Fruit fly (Drosophila melanogaster) whole organism: ENCODE data around the gene CG46314.

Experiments used
- CG8478 ChIP-seq: fragments of >200 bp; optimal IDR thresholded peaks from 2 replicates; lab custom pipeline; 2018; ENCODE audit warnings: inconsistent platforms
- Dll ChIP-seq: fragments of >200 bp; optimal IDR thresholded peaks from 2 replicates; lab custom pipeline; 2017
- EcR ChIP-seq, 2 experiments: fragments of >200 bp; optimal IDR thresholded peaks; 2 replicates each; lab custom pipeline; 2017; ENCODE audit warnings: missing biosample characterization in 2 of 2, missing genetic modification characterization in 2 of 2, missing genetic modification reagents in 2 of 2
- pan ChIP-seq: fragments of >200 bp; optimal IDR thresholded peaks from 2 replicates; lab custom pipeline; 2017
- psq ChIP-seq: fragments of >200 bp; optimal IDR thresholded peaks from 2 replicates; lab custom pipeline; 2017
- usp ChIP-seq: fragments of >200 bp; optimal IDR thresholded peaks from 2 replicates; lab custom pipeline; 2017; ENCODE audit warnings: missing biosample characterization, missing genetic modification characterization, mixed read lengths

Gene CG46314

DNA sequence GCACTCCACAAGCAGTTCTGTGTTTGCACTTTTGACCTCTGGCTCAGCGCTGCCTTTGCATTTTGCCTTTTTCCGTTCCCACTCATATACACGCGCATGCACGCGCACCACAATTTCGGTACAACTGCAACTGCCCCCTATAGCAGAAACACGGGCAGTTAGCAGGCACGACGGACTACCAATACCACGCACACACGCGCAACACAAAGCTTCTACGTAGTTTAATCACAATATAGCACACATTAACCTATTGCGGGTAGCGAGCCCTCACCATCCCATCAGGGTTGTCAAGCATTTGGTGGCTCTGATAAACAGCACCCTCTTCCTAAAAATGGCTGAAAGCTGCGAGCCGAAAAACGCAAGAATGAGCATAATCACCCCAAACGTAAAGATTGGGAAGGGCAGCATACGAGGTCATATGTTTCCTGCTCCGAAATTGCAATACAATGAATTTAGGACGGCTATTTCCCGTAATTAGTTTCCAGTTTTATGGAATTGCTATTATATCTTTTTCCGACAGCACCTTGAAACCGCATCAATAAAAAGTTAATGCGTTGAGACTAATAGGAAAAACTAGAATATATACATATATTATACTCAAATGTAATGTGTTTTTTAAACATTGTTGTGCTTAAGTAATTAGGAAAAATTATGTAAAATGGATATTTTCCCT, 4.3 kb upstream of the CG46314 start, which contains the start of gene Mondo:
TSS of gene Mondo (minus strand) at position 297 of the 673 bp plus-strand sequence.
- TF ChIP-seq usp (GFP tag; lab: Kevin White, UChicago) (no peak), pan (lab: Kevin White, UChicago) (no peak), CG8478 (no peak), psq (lab: Kevin White, UChicago) (no peak), Dll (lab: Kevin White, UChicago) (no peak), EcR (GFP tag; optimal IDR thresholded peaks at IDR 0.05; lab: Kevin White, UChicago) (no peak)

DNA sequence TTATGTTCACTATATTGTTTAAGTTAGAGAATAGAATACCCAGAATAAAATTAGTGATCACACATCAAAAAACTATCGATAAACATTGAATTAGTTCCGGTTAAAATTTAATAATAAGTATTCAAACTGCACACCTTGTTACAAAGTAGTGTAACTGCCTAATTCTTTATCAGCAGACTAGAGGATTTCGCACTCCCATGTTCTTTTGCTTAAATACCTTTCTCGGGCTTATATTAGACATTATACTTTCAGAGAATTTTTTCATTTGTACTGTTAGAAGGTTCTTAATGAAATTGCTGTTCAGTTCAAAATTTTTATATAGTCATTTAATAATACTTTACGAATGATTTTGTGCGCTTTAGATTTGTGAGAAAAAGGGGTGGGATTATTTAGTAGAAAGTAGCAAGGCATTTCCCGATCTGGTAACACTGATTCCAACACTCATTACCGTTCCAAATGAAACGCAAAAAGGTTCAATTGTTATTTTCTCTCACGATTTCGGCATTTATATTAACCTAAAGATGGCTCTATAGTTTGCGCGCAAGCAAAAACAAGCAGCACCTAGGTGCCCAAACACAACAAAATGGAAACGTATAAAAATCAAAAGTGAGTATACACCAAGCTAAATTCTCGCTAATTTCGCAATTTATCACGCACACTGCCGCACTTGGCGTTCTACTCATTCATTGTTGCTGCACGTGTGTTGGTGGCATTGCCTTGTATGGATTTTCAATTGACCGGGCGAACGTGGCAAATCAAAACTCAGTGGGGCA, 3.5 kb upstream of the CG46314 start, which contains the start of gene crc:
TSS of gene crc (plus strand) at position 440 of the 773 bp plus-strand sequence.
- no peak for TF ChIP-seq EcR (GFP tag; optimal IDR thresholded peaks at IDR 0.05; lab: Kevin White, UChicago)

DNA sequence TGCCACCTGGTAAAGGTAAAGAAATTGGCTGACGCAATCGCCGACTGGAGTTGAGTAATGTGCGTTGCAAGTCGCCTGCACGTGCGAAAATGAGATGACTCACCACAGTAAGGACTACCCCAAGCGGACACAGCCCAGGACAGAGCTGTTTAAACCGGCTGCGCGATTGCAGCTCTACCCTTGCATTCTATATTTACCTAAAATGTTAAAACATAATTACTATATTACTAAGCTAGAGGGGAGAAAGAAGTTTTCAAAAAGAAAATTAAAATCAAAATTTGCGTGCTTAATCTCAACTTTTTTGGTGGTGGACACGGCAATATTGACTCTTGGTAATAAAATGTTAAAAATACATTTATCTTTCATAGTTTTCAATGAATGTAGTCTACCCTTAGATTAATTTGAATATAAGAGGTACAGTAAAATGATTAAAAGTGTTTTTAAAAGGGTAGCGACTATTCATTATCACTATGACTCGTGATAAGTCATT, 2.9 kb upstream of the CG46314 start:
- TF ChIP-seq usp (GFP tag; lab: Kevin White, UChicago) (no peak), pan (lab: Kevin White, UChicago) (no peak), Dll (lab: Kevin White, UChicago) (no peak), CG8478 (no peak), psq (lab: Kevin White, UChicago) (no peak), EcR (GFP tag; optimal IDR thresholded peaks at IDR 0.05; lab: Kevin White, UChicago) (no peak)

DNA sequence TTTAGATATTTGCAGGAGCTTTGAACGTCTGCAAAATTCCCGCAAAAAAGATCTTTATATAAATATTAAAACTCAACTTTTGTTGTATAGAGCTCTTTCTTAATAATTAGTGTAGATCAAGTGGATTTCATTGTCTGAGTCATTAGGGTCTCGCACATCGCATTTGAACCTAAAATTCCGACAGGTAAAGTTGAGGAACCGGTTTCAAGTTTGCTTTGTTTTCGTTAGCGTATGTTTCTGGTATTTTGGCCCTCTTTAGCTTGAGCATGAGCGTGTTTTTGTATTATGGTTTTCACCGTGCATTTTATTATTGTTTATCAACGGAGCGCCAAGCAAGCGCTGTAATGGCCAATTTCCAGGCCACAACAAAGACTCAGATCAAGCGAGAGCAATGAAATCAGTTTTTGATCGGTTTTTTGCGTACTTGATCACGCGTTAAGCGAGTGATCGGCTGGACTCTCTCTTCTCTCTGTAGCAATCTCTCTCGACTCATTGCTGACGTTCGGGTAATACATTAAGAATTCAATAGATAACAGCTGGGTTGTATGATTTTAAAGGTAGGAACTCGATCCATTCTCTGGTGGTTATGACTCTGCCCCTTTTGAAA, 1.2 kb upstream of the CG46314 start:
- TF ChIP-seq Dll (lab: Kevin White, UChicago) (no peak), EcR (GFP tag; optimal IDR thresholded peaks at IDR 0.05; lab: Kevin White, UChicago) (no peak), CG8478 (no peak), psq (lab: Kevin White, UChicago) (no peak), pan (lab: Kevin White, UChicago) (no peak), usp (GFP tag; lab: Kevin White, UChicago) (no peak)

DNA sequence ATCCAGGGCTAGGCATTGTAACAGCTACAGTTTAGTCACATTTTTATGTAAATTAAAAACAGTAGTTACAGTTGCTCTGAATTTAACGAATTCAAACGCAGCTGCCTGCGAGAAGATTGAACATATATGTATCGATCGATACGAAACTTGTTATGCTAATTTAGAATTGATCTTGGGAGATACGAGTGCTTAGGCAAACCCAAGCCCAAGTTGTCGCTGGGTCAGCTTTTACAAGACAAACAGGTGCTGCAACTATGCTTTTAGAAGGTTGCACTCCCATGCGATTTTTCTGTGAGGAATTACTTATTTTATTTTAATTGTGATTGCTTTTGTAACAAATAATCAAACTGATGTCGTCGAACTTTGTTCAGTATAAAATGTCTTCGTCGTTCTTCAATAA, 2.6 kb downstream of the CG46314 start:
- TF ChIP-seq psq (lab: Kevin White, UChicago), result no peak
- TF ChIP-seq EcR (GFP tag; optimal IDR thresholded peaks at IDR 0.05; lab: Kevin White, UChicago), result no peak
- no peak for TF ChIP-seq CG8478
- TF ChIP-seq Dll (lab: Kevin White, UChicago), result no peak
- TF ChIP-seq usp (GFP tag; lab: Kevin White, UChicago), result no peak
- no peak for TF ChIP-seq pan (lab: Kevin White, UChicago)

DNA sequence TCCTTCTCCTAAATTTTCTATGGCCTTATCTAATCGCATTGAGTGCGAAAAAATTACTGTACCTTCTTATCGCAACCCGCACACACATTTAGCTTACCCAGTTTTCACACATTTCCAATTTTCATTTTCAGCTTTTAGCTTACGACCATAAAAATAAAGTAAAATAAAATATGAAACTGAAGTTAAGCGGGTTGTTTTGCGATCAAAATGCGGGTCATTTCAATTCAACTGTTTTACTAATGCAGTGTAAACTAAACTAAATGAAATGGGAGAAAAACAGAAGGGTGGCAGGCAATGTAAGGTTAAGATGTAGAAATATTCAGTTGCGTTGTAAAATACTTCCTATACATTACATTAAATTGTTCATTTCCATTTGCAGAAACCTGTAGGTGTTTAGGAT, 8.0 kb downstream of the CG46314 start:
- no peak for TF ChIP-seq Dll (lab: Kevin White, UChicago)
- no peak for TF ChIP-seq EcR (GFP tag; optimal IDR thresholded peaks at IDR 0.05; lab: Kevin White, UChicago)
- TF ChIP-seq CG8478, result no peak
- no peak for TF ChIP-seq psq (lab: Kevin White, UChicago)
- no peak for TF ChIP-seq pan (lab: Kevin White, UChicago)
- no peak for TF ChIP-seq usp (GFP tag; lab: Kevin White, UChicago)

DNA sequence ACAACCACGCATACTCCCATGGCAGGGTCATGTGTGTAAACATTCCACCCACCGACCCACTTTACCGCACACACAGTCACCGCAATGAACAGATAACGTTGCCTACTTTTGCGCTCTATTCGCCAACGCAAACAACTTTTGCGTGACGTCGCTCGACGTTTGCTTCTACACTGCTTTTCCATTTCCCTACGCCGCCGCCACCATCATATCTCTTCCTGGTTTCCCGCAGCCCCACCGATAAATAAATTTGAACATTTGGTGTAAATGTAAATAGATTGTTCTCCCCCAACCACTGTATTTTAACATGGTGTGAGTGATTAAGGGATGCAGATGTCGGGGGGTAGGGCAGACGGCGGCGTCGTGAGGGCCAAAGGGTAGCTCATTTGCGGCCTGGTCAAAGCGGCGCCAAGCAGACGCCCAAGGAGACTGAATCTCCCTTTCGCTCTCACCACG, 10.3 kb downstream of the CG46314 start:
- TF ChIP-seq psq (lab: Kevin White, UChicago) (no peak), EcR (GFP tag; optimal IDR thresholded peaks at IDR 0.05; lab: Kevin White, UChicago) (no peak), usp (GFP tag; lab: Kevin White, UChicago) (no peak), CG8478 (no peak), Dll (lab: Kevin White, UChicago) (no peak), pan (lab: Kevin White, UChicago) (no peak)

DNA sequence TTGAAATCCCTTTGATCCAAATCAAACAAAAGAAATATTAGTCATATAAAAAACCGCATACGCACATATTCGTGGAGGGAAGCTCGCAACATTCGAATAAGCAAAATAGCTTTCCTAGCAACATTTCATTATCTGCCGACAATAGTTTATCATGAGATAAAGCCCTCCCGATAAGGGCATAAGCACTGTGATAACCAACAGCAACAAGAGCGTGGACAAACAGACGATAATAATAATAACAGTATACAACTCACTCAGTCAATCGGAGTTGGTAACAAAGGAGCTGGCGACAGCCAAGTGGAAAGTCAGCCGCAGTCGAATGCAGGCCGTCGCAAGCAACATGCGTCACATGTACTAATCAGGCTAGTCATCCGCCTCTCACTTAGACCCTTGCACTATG, 15.2 kb downstream of the CG46314 start:
- TF ChIP-seq pan (lab: Kevin White, UChicago) (no peak), CG8478 (no peak), EcR (GFP tag; optimal IDR thresholded peaks at IDR 0.05; lab: Kevin White, UChicago) (no peak), usp (GFP tag; lab: Kevin White, UChicago) (no peak), Dll (lab: Kevin White, UChicago) (no peak), psq (lab: Kevin White, UChicago) (no peak)

DNA sequence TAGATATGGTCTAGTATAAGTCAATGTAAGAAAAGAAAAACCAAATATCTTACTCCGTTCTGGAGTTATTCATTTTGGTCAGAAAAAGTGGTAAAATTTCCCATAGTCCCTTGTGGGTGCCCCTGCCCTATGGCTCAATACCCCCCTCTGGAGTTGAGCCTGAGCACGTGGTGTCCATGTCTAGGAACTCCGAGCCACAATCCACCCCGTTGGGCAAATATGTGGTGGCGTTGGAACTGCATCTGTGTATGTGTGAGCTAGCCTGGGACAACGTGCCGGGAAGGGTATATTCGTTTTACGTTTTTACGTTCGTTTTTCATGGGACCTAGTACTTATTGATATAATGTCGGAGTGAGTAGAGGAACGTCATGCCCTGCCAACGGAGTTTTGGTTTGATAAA, 16.7 kb downstream of the CG46314 start:
- TF ChIP-seq Dll (lab: Kevin White, UChicago), result no peak
- TF ChIP-seq pan (lab: Kevin White, UChicago), result no peak
- no peak for TF ChIP-seq CG8478
- no peak for TF ChIP-seq usp (GFP tag; lab: Kevin White, UChicago)

DNA sequence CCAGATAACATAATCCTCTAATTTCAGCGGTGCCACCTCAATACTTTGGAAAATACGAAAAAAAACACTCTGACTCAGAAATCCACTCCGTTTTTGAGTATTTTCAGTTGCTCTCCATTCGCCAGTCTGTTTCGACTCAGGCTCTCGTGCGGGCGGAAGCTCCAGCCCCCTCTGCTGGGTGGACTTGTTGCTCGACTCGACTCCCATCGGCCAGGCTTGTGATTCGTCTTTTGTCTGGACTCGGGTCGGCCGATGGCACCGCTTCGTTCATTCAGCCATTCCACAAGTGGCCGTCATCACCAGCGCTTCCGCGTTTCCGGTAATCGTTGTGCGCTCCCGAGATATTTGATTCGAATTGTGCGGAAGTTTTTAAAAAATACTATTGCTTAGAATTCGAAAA, 17.3 kb downstream of the CG46314 start, which contains the start of gene dimm:
TSS of gene dimm (plus strand) at position 255 of the 400 bp plus-strand sequence.
- TF ChIP-seq usp (GFP tag; lab: Kevin White, UChicago), result no peak
- TF ChIP-seq Dll (lab: Kevin White, UChicago), result no peak
- TF ChIP-seq psq (lab: Kevin White, UChicago), result no peak
- no peak for TF ChIP-seq pan (lab: Kevin White, UChicago)
- TF ChIP-seq EcR (GFP tag; optimal IDR thresholded peaks at IDR 0.05; lab: Kevin White, UChicago), result no peak
- no peak for TF ChIP-seq CG8478

DNA sequence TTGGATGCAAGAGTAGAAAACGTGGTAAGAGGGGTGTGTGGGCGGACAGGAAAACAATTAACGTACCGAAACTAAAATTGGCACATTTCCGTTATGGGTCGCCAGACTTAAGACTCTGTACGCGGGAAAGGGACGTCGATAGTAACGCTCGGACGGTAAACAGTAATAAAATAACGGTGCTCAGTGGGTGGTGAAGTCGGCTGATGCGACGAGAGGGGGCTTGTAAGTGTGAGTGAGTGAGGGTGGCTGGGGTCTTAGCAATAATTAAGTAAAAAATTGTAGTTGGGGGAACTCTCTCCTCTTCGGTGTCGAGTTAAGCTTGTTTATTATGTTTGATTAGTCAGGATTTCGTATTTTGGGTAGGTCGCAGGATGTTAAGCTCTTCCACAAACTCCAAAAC, 27.5 kb downstream of the CG46314 start:
- no peak for TF ChIP-seq psq (lab: Kevin White, UChicago)
- no peak for TF ChIP-seq CG8478
- no peak for TF ChIP-seq usp (GFP tag; lab: Kevin White, UChicago)
- no peak for TF ChIP-seq Dll (lab: Kevin White, UChicago)
- no peak for TF ChIP-seq EcR (GFP tag; optimal IDR thresholded peaks at IDR 0.05; lab: Kevin White, UChicago)
- no peak for TF ChIP-seq pan (lab: Kevin White, UChicago)
